Worm (Caenorhabditis elegans) whole organism, early embryonic: ENCODE data around the gene mig-6.

ENCODE experiments used
- ama-1 ChIP-seq: fragments of 150-350 bp; optimal IDR thresholded peaks from 2 replicates; lab custom pipeline; 2014
- scrt-1 ChIP-seq: fragments of 200-800 bp; sonication (Bioruptor generic); IDR thresholded peaks from 2 replicates; pipeline ENCODE4 v1.3.6; 2022; ENCODE audit warnings: missing genetic modification characterization, missing compliant biosample characterization
- tra-4 ChIP-seq: sonication (generic microtip); optimal IDR thresholded peaks from 2 replicates; lab custom pipeline; 2017; ENCODE audit warnings: missing genetic modification characterization, missing compliant biosample characterization

DNA sequence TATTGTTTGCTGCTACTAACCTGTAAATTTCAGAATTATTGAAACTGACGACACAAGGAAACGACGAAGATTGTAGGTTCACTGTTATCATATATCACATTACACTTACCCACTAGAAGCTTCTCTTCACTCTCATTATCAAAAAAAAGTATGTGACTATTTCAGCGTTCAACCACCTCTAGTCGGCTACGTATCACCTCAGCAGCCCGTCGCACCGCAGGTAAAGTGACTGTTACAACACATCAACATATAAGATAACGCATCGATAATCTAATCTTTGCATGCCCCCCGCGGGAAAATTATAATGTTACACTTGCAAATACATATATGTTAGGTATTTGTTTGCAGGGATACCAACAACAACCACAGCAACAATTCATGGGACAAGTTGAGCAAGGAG, 40.4 kb upstream of the mig-6 start:
- no peak for TF ChIP-seq scrt-1
- no peak for TF ChIP-seq ama-1 (lab: Kevin White, UChicago)
- TF ChIP-seq tra-4 (tag; lab: Kevin White, UChicago) = no peak
